Worm (Caenorhabditis elegans): ENCODE data around the gene srh-239.
A peak's percentile ranks its signal among the peaks of the same experiment; 100 is the strongest.

The srh-239 gene

ce11 chrV:15480505-15481075 lies 35.1 kb downstream of the srh-239 start (continued):
- TF ChIP-seq rpc-1 (optimal IDR thresholded peaks at IDR 0.05) (peak; percentile 60), rpc-1 (tag; optimal IDR thresholded peaks at IDR 0.05) (peak; percentile 76)

DNA sequence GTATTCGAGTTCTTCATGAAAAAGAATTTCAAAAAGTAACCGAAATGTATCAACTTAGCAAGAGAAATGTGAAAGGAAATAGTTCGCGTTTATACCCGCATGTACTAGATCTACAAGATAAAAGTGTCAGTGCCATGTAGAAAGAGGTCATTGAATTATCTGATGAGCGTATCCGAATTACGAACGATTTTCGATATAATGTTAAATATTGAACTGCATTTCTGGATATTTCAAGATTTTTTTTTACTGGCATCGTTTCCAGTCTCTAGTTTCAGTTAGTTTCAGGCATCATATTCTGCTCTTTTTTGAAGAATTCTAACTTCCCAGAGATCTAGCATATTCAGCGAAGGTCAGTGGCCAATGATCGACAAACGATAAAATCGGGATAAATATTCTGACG lies 35.8 kb downstream of the srh-239 start, which contains the start of gene nhr-150:
Gene nhr-150, minus strand, starts transcription at position 92 of the 400 bp plus-strand sequence.
- TF ChIP-seq madf-6 (GFP tag; IDR thresholded peaks at IDR 0.05) (no peak), egrh-3 (GFP tag; IDR thresholded peaks at IDR 0.05) (no peak), madf-8 (GFP tag; conservative IDR thresholded peaks at IDR 0.05) (no peak), unc-62 (GFP tag; optimal IDR thresholded peaks at IDR 0.05) (no peak), sptf-2 (GFP tag; optimal IDR thresholded peaks at IDR 0.05) (no peak), nhr-90 (tag; optimal IDR thresholded peaks at IDR 0.05) (no peak), F22D6.2 (tag; optimal IDR thresholded peaks at IDR 0.05) (no peak), pha-4 (tag; optimal IDR thresholded peaks at IDR 0.05) (no peak), athp-1 (tag; optimal IDR thresholded peaks at IDR 0.05) (no peak), unc-130 (GFP tag; optimal IDR thresholded peaks at IDR 0.05) (no peak), ekl-4 (GFP tag; IDR thresholded peaks at IDR 0.05) (no peak), tbx-9 (tag; optimal IDR thresholded peaks at IDR 0.05; ENCODE audit: borderline replicate concordance) (no peak), mes-4 (tag; optimal IDR thresholded peaks at IDR 0.05) (no peak)

DNA sequence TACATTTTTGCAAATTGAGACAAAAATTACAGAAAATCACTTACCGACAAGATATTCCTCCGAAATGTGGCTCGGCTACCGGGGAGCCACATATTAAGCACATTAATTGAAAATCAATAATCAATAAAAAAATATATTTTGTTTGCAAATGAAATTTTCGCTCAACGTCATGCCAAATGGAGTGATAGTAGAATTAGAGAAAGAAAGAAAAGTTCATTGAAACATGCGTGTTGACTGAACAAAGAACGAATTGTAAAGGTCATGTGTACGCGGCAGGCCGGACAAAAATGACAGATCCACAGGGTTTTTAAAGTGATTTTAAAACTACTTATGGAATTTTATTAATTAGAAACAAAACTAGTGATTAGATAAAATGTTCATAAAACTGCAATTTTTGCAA lies 38.0 kb downstream of the srh-239 start:
- no peak for TF ChIP-seq repo-1 (tag; optimal IDR thresholded peaks at IDR 0.05)
- TF ChIP-seq nhr-80 (tag; optimal IDR thresholded peaks at IDR 0.05) = peak; percentile 28

ce11 chrV:15484537-15484936 lies 39.0 kb downstream of the srh-239 start, which contains the start of gene C06B8.3:
Gene C06B8.3 (minus strand): TSS chrV:15484637.
- no peak for TF ChIP-seq mcd-1 (GFP tag; IDR thresholded peaks at IDR 0.05)
- TF ChIP-seq B0019.2 (GFP tag; conservative IDR thresholded peaks at IDR 0.05) = no peak
- no peak for TF ChIP-seq Y56A3A.18 (GFP tag; IDR thresholded peaks at IDR 0.05)
- TF ChIP-seq aptf-2 (GFP tag; conservative IDR thresholded peaks at IDR 0.05) = no peak
- TF ChIP-seq B0035.1 (tag; optimal IDR thresholded peaks at IDR 0.05) = no peak
- TF ChIP-seq hmg-1.2 (GFP tag; IDR thresholded peaks at IDR 0.05) = no peak
- no peak for TF ChIP-seq attf-3 (GFP tag; conservative IDR thresholded peaks at IDR 0.05)
- no peak for TF ChIP-seq F37B4.10 (GFP tag; IDR thresholded peaks at IDR 0.05)
- no peak for TF ChIP-seq die-1 (tag; optimal IDR thresholded peaks at IDR 0.05)
- no peak for TF ChIP-seq xnd-1 (tag; optimal IDR thresholded peaks at IDR 0.05)
- TF ChIP-seq T26A5.8 (tag; optimal IDR thresholded peaks at IDR 0.05) = no peak
- no peak for TF ChIP-seq pbrm-1 (GFP tag; IDR thresholded peaks at IDR 0.05)
- TF ChIP-seq sptf-2 (GFP tag; optimal IDR thresholded peaks at IDR 0.05) = no peak
- TF ChIP-seq B0261.1 (tag; optimal IDR thresholded peaks at IDR 0.05) = no peak
- no peak for TF ChIP-seq nfya-1 (tag; optimal IDR thresholded peaks at IDR 0.05; ENCODE audit: borderline replicate concordance, insufficient read depth)
- no peak for TF ChIP-seq ztf-26 (tag; optimal IDR thresholded peaks at IDR 0.05)
- no peak for TF ChIP-seq fkh-3 (tag; optimal IDR thresholded peaks at IDR 0.05)
- no peak for TF ChIP-seq madf-10 (tag; optimal IDR thresholded peaks at IDR 0.05)
- no peak for TF ChIP-seq egl-18 (GFP tag; IDR thresholded peaks at IDR 0.05)

DNA sequence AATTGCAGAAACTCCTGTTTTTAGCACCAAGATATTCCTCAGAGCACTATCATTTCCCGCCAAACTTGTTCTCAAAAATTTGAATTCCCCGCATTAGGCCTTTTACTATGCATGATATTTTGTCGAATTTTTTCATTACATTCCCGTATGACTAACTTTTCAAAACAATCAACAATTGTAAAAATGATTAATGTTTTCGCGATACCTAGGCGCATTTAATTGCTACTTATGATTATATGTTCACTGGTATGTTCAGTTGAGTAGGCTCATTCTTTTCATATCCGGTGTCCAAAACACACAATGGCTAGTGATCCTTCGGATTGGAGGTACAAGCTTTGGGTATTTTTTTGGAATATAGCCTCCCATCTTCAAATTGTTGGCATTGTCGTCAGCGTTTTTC lies 42.2 kb downstream of the srh-239 start, which contains the start of gene srw-21:
Gene srw-21, plus strand, starts transcription at position 301 of the 400 bp plus-strand sequence.
- TF ChIP-seq mxl-1 (tag; optimal IDR thresholded peaks at IDR 0.05) (no peak), Y67H2A.10 (GFP tag; conservative IDR thresholded peaks at IDR 0.05) (no peak), ceh-100 (GFP tag; IDR thresholded peaks at IDR 0.05) (no peak), ekl-4 (GFP tag; IDR thresholded peaks at IDR 0.05) (no peak), B0261.1 (tag; optimal IDR thresholded peaks at IDR 0.05) (no peak), nhr-179 (tag; optimal IDR thresholded peaks at IDR 0.05) (no peak), bed-1 (GFP tag; IDR thresholded peaks at IDR 0.05) (no peak), F49E8.2 (tag; optimal IDR thresholded peaks at IDR 0.05; ENCODE audit: insufficient read depth) (no peak), akir-1 (GFP tag; optimal IDR thresholded peaks at IDR 0.05) (no peak), cebp-2 (GFP tag; IDR thresholded peaks at IDR 0.05) (no peak), K11D2.4 (GFP tag; IDR thresholded peaks at IDR 0.05) (no peak), ama-1 (optimal IDR thresholded peaks at IDR 0.05) (no peak), ama-1 (GFP tag; optimal IDR thresholded peaks at IDR 0.05) (no peak), fkh-3 (tag; optimal IDR thresholded peaks at IDR 0.05) (no peak)

All from whole organism, young adult.